Worm (Caenorhabditis elegans) whole organism, L4/young adult: Measurements from ENCODE around the gene C34D4.4.

Source experiments
- W03F9.2 ChIP-seq: fragments of 150-350 bp; optimal IDR thresholded peaks from 2 replicates; lab custom pipeline; 2014; ENCODE audit warnings: missing biosample characterization, missing genetic modification characterization
- dao-5 ChIP-seq: sonication (generic microtip); optimal IDR thresholded peaks from 2 replicates; lab custom pipeline; 2016; ENCODE audit warnings: missing genotype, missing genetic modification characterization, moderate library complexity, missing compliant biosample characterization
- him-1 ChIP-seq: sonication (generic microtip); optimal IDR thresholded peaks from 2 replicates; lab custom pipeline; 2016; ENCODE audit warnings: missing genotype, missing genetic modification reagents, missing genetic modification characterization, missing compliant biosample characterization

- TF ChIP-seq him-1 (tag; lab: Kevin White, UChicago) (no peak), dao-5 (tag; lab: Kevin White, UChicago) (no peak), W03F9.2 (tag; lab: Kevin White, UChicago) (no peak)
These were observed 15.2 kb upstream of the C34D4.4 start, which contains the start of gene mutd-1 for ce11 chrIV:7133983-7134382.
